Worm (Caenorhabditis elegans) whole organism, mixed stage, embryonic: ENCODE measurements around the gene hrde-1.

ENCODE experiments used
- ces-1 ChIP-seq: fragments of 150-350 bp; optimal IDR thresholded peaks from 2 replicates; lab custom pipeline; 2014; ENCODE audit warnings: missing biosample characterization, missing genetic modification reagents, missing genetic modification characterization
- lin-13 ChIP-seq: fragments of 150-350 bp; optimal IDR thresholded peaks from 2 replicates; lab custom pipeline; 2014; ENCODE audit warnings: missing biosample characterization, missing genetic modification characterization
- lsy-2 ChIP-seq: fragments of 150-350 bp; optimal IDR thresholded peaks from 2 replicates; lab custom pipeline; 2014; ENCODE audit warnings: missing biosample characterization, missing genetic modification characterization
- nhr-12 ChIP-seq: fragments of 150-350 bp; optimal IDR thresholded peaks from 2 replicates; lab custom pipeline; 2014; ENCODE audit warnings: missing biosample characterization, missing genetic modification characterization
- pha-4 ChIP-seq: fragments of 150-350 bp; optimal IDR thresholded peaks from 2 replicates; lab custom pipeline; 2018; ENCODE audit warnings: missing biosample characterization, missing genetic modification reagents, missing genetic modification characterization
- snpc-4 ChIP-seq: fragments of 150-350 bp; optimal IDR thresholded peaks from 2 replicates; lab custom pipeline; 2014; ENCODE audit warnings: missing biosample characterization, missing genetic modification characterization
- tbx-8 ChIP-seq: fragments of 200-800 bp; sonication (Bioruptor generic); optimal IDR thresholded peaks from 2 replicates; lab custom pipeline; 2018; ENCODE audit warnings: mild to moderate bottlenecking, missing genetic modification characterization, moderate library complexity, missing compliant biosample characterization
- unc-39 ChIP-seq: fragments of 150-350 bp; optimal IDR thresholded peaks from 2 replicates; lab custom pipeline; 2014; ENCODE audit warnings: missing biosample characterization, missing genetic modification characterization

- TF ChIP-seq snpc-4 (tag; lab: Kevin White, UChicago) (no peak), lsy-2 (tag; lab: Kevin White, UChicago) (peak; percentile 97), lin-13 (tag; lab: Kevin White, UChicago) (no peak), nhr-12 (tag; lab: Kevin White, UChicago) (no peak), tbx-8 (GFP tag; lab: Kevin White, UChicago) (no peak), unc-39 (tag; lab: Kevin White, UChicago) (no peak), ces-1 (GFP tag; lab: Kevin White, UChicago) (no peak), pha-4 (tag; lab: Kevin White, UChicago) (no peak)
Measured at ce11 chrIII:4150919-4151318, 25.0 kb downstream of the hrde-1 start.
